Worm (Caenorhabditis elegans) whole organism, L1 larva: ENCODE data around the gene F28A10.1.

Experiments used
- C04F5.9 ChIP-seq: sonication (generic microtip); optimal IDR thresholded peaks from 2 replicates; lab custom pipeline; 2016; ENCODE audit warnings: missing genetic modification characterization, missing compliant biosample characterization
- C34B4.2 ChIP-seq: sonication (generic microtip); optimal IDR thresholded peaks from 2 replicates; lab custom pipeline; 2017; ENCODE audit warnings: mild to moderate bottlenecking, missing genetic modification characterization, missing compliant biosample characterization
- efl-1 ChIP-seq, 4 experiments: fragments of 150-350 bp; optimal IDR thresholded peaks in 3 of 4; peaks in 1 of 4; 1 replicate in 1 of 4; 2 replicates in 3 of 4; lab custom pipeline; 2014; ENCODE audit warnings: missing biosample characterization in 2 of 4, missing genetic modification characterization in 2 of 4, missing genetic modification reagents in 2 of 4
- elt-2 ChIP-seq: sonication (generic microtip); optimal IDR thresholded peaks from 2 replicates; lab custom pipeline; 2016; ENCODE audit warnings: missing genetic modification characterization, mild to moderate bottlenecking, inconsistent platforms, missing compliant biosample characterization, missing genetic modification reagents
- hlh-17 ChIP-seq: fragments of 200-800 bp; sonication (Bioruptor generic); optimal IDR thresholded peaks from 2 replicates; lab custom pipeline; 2018; ENCODE audit warnings: missing genetic modification characterization, mild to moderate bottlenecking, missing compliant biosample characterization, moderate library complexity, borderline replicate concordance
- hlh-4 ChIP-seq: sonication (generic microtip); optimal IDR thresholded peaks from 2 replicates; lab custom pipeline; 2016; ENCODE audit warnings: mild to moderate bottlenecking, missing genetic modification characterization, missing compliant biosample characterization
- jun-1 ChIP-seq: fragments of 150-350 bp; optimal IDR thresholded peaks from 2 replicates; lab custom pipeline; 2014; ENCODE audit warnings: missing biosample characterization, missing genetic modification reagents, missing genetic modification characterization
- lin-35 ChIP-seq, 2 experiments: fragments of 150-350 bp; optimal IDR thresholded peaks; 2 replicates each; lab custom pipeline; 2014; ENCODE audit warnings: missing biosample characterization in 2 of 2, missing genetic modification characterization in 2 of 2, missing genetic modification reagents in 2 of 2
- mab-9 ChIP-seq: fragments of 200-800 bp; sonication (Bioruptor generic); IDR thresholded peaks from 2 replicates; pipeline ENCODE4 v1.3.6; 2022; ENCODE audit warnings: missing genetic modification reagents, missing genetic modification characterization, missing compliant biosample characterization
- nhr-12 ChIP-seq: sonication (generic microtip); optimal IDR thresholded peaks from 2 replicates; lab custom pipeline; 2017; ENCODE audit warnings: missing biosample characterization, missing genetic modification characterization
- nhr-237 ChIP-seq: fragments of 150-350 bp; optimal IDR thresholded peaks from 2 replicates; lab custom pipeline; 2014; ENCODE audit warnings: missing biosample characterization, missing genetic modification characterization
- nhr-71 ChIP-seq: sonication (generic microtip); optimal IDR thresholded peaks from 2 replicates; lab custom pipeline; 2016; ENCODE audit warnings: mild to moderate bottlenecking, missing genetic modification characterization, moderate library complexity, missing compliant biosample characterization
- nhr-85 ChIP-seq: sonication (generic microtip); peaks from one replicate; lab custom pipeline; 2016; ENCODE audit warnings: missing genetic modification characterization, inconsistent platforms, missing compliant biosample characterization
- nhr-90 ChIP-seq: sonication (generic microtip); optimal IDR thresholded peaks from 2 replicates; lab custom pipeline; 2016; ENCODE audit warnings: mild to moderate bottlenecking, missing genetic modification characterization, missing compliant biosample characterization; ENCODE audit not compliant: poor library complexity
- pag-3 ChIP-seq: sonication (generic microtip); optimal IDR thresholded peaks from 2 replicates; lab custom pipeline; 2017; ENCODE audit warnings: missing genetic modification characterization, mild to moderate bottlenecking, missing compliant biosample characterization, antibody characterized with exemption, borderline replicate concordance; ENCODE audit not compliant: insufficient read depth
- skn-1 ChIP-seq: fragments of 150-350 bp; optimal IDR thresholded peaks from 2 replicates; lab custom pipeline; 2014; ENCODE audit warnings: missing biosample characterization, missing genetic modification characterization
- sox-4 ChIP-seq: sonication (generic microtip); optimal IDR thresholded peaks from 2 replicates; lab custom pipeline; 2016; ENCODE audit warnings: missing genetic modification characterization, missing compliant biosample characterization
- swsn-7 ChIP-seq: sonication (generic microtip); optimal IDR thresholded peaks from 2 replicates; lab custom pipeline; 2016; ENCODE audit warnings: missing genetic modification characterization, missing compliant biosample characterization
- tbx-2 ChIP-seq: sonication (generic microtip); optimal IDR thresholded peaks from 2 replicates; lab custom pipeline; 2016; ENCODE audit warnings: missing genetic modification characterization, missing compliant biosample characterization
- unc-130 ChIP-seq: fragments of 150-350 bp; optimal IDR thresholded peaks from 2 replicates; lab custom pipeline; 2017; ENCODE audit warnings: missing biosample characterization, missing genetic modification characterization, inconsistent platforms
- unc-30 ChIP-seq: sonication (generic microtip); optimal IDR thresholded peaks from 2 replicates; lab custom pipeline; 2017; ENCODE audit warnings: missing biosample characterization, missing genetic modification characterization
- ztf-4 ChIP-seq: fragments of 150-350 bp; optimal IDR thresholded peaks from 2 replicates; lab custom pipeline; 2014; ENCODE audit warnings: missing biosample characterization, missing genetic modification characterization

Gene F28A10.1

ce11 chrII:872993-873787 lies 47.6 kb downstream of the F28A10.1 start, which contains the start of gene alg-2 (continued):
- TF ChIP-seq efl-1 (optimal IDR thresholded peaks at IDR 0.05; lab: Kevin White, UChicago) (peak; percentile 56), efl-1 (GFP tag; optimal IDR thresholded peaks at IDR 0.05 in 1 of 2; lab: Kevin White, UChicago) (peak; percentile 67 to 95), hlh-4 (no peak), sox-4 (tag; lab: Kevin White, UChicago) (no peak)

ce11 chrII:875739-876138 lies 50.1 kb downstream of the F28A10.1 start:
- TF ChIP-seq nhr-90 (tag; lab: Kevin White, UChicago): no peak
- no peak for TF ChIP-seq unc-130 (tag; lab: Kevin White, UChicago)
- TF ChIP-seq nhr-85 (tag; lab: Kevin White, UChicago): no peak
- TF ChIP-seq pag-3: no peak
- TF ChIP-seq elt-2: no peak
- no peak for TF ChIP-seq C34B4.2 (tag; lab: Kevin White, UChicago)
- no peak for TF ChIP-seq ztf-4
- TF ChIP-seq swsn-7 (tag; lab: Kevin White, UChicago): no peak
- no peak for TF ChIP-seq unc-30 (tag; lab: Kevin White, UChicago)
- no peak for TF ChIP-seq nhr-12 (tag; lab: Kevin White, UChicago)
- TF ChIP-seq hlh-17 (GFP tag; lab: Kevin White, UChicago): no peak
- no peak for TF ChIP-seq tbx-2
- no peak for TF ChIP-seq mab-9
- TF ChIP-seq nhr-237: no peak
- TF ChIP-seq skn-1 (tag; lab: Kevin White, UChicago): no peak
- TF ChIP-seq jun-1: no peak
- TF ChIP-seq lin-35 (GFP tag; optimal IDR thresholded peaks at IDR 0.05; lab: Kevin White, UChicago): no peak
- TF ChIP-seq nhr-71: no peak
- TF ChIP-seq C04F5.9 (tag; lab: Kevin White, UChicago): no peak
